Worm (Caenorhabditis elegans): ENCODE measurements around the gene col-103.

ce11 chrIV:794275-794674 lies 30.8 kb upstream of the col-103 start, which contains the start of gene F56B3.4:
- TF ChIP-seq mdl-1 (tag; optimal IDR thresholded peaks at IDR 0.05) (no peak), nhr-237 (tag; optimal IDR thresholded peaks at IDR 0.05) (no peak), C04F5.9 (tag; optimal IDR thresholded peaks at IDR 0.05) (no peak), mef-2 (tag; optimal IDR thresholded peaks at IDR 0.05) (no peak), ceh-82 (tag; optimal IDR thresholded peaks at IDR 0.05) (no peak), ztf-11 (tag; optimal IDR thresholded peaks at IDR 0.05) (no peak)

Measured in whole organism, L1 larva.